Worm (Caenorhabditis elegans): ENCODE data around the gene D1053.2.

D1053.2 gene

DNA sequence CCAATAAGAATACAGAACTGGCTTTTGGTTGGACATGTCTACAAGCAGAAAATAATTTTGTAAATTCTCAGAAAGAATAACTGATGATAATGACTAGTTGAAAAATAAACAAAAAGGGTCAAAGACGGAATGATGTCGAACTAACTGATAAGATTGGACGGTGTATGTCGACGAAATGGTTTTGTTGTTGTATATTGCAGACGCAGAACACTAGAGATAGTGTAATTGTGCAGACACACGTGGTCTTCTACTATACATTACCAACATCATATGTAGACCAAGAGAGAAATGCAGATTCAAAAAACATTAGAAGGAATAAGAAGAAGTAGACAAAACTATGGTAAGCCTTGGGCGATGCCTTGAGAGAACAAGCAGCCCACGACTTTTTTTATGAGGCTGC, at the start of gene D1053.2, which contains the start of gene gst-42:
D1053.2 (plus strand) TSS at position 391 of the 400 bp plus-strand sequence.
gst-42 (minus strand) TSS at position 176 of the 400 bp plus-strand sequence.
- no peak for TF ChIP-seq zip-2 (tag; optimal IDR thresholded peaks at IDR 0.05)
- TF ChIP-seq unc-62 (GFP tag; optimal IDR thresholded peaks at IDR 0.05 in 1 of 2): peak in 1 of 2 experiments; percentile 40
- no peak for TF ChIP-seq unc-62 (tag; optimal IDR thresholded peaks at IDR 0.05)
- no peak for TF ChIP-seq Y48G9A.11 (GFP tag; IDR thresholded peaks at IDR 0.05)
- no peak for TF ChIP-seq lin-13 (GFP tag; optimal IDR thresholded peaks at IDR 0.05)
- TF ChIP-seq dmd-8 (GFP tag; IDR thresholded peaks at IDR 0.05): no peak
- TF ChIP-seq nhr-28 (tag; optimal IDR thresholded peaks at IDR 0.05): peak; percentile 96
- TF ChIP-seq hmg-1.1 (GFP tag; IDR thresholded peaks at IDR 0.05): no peak
- peak; percentile 26 for TF ChIP-seq T20F7.1 (GFP tag; optimal IDR thresholded peaks at IDR 0.05)
- TF ChIP-seq snpc-1.2 (GFP tag; IDR thresholded peaks at IDR 0.05): no peak
- TF ChIP-seq unc-130 (GFP tag; optimal IDR thresholded peaks at IDR 0.05): no peak
- no peak for TF ChIP-seq gei-8 (GFP tag; optimal IDR thresholded peaks at IDR 0.05)
- TF ChIP-seq skn-1 (tag; optimal IDR thresholded peaks at IDR 0.05): no peak
- TF ChIP-seq madf-9 (GFP tag; conservative IDR thresholded peaks at IDR 0.05): no peak
- peak; percentile 56 for TF ChIP-seq nhr-6 (tag; optimal IDR thresholded peaks at IDR 0.05)
- no peak for TF ChIP-seq nhr-237 (tag; optimal IDR thresholded peaks at IDR 0.05)
- TF ChIP-seq mxl-2 (GFP tag; conservative IDR thresholded peaks at IDR 0.05): no peak
- no peak for TF ChIP-seq attf-4 (tag; optimal IDR thresholded peaks at IDR 0.05)
- TF ChIP-seq lin-39 (tag; optimal IDR thresholded peaks at IDR 0.05): no peak
- no peak for TF ChIP-seq ces-1 (GFP tag; optimal IDR thresholded peaks at IDR 0.05)
- peak; percentile 63; the same call in 1 of the 2 replicates for TF ChIP-seq tra-1 (GFP tag; IDR thresholded peaks at IDR 0.05)
- TF ChIP-seq nhr-102 (tag; optimal IDR thresholded peaks at IDR 0.05): peak; percentile 78
- TF ChIP-seq spr-3 (GFP tag; optimal IDR thresholded peaks at IDR 0.05): no peak
- no peak for TF ChIP-seq tag-97 (GFP tag; IDR thresholded peaks at IDR 0.05)
- peak in 1 of 2 experiments; percentile 42 for TF ChIP-seq lsy-2 (tag; optimal IDR thresholded peaks at IDR 0.05)
- TF ChIP-seq egl-27 (tag; optimal IDR thresholded peaks at IDR 0.05): no peak
- no peak for TF ChIP-seq zip-11 (GFP tag; IDR thresholded peaks at IDR 0.05)
- no peak for TF ChIP-seq F37D6.2 (tag; optimal IDR thresholded peaks at IDR 0.05)
- TF ChIP-seq lir-3 (tag; optimal IDR thresholded peaks at IDR 0.05): no peak
- TF ChIP-seq nhr-10 (tag; optimal IDR thresholded peaks at IDR 0.05): peak; percentile 62
- TF ChIP-seq unc-39 (tag; optimal IDR thresholded peaks at IDR 0.05): no peak
- TF ChIP-seq hlh-30 (tag; optimal IDR thresholded peaks at IDR 0.05; ENCODE audit: insufficient read depth): peak; percentile 86
- TF ChIP-seq dmd-6 (GFP tag; IDR thresholded peaks at IDR 0.05): peak; percentile 95
- no peak for TF ChIP-seq madf-5 (GFP tag; IDR thresholded peaks at IDR 0.05)
- no peak for TF ChIP-seq mes-2 (tag; optimal IDR thresholded peaks at IDR 0.05; ENCODE audit: poor library complexity, severe bottlenecking)
- TF ChIP-seq sdz-12 (GFP tag; optimal IDR thresholded peaks at IDR 0.05): no peak
- no peak for TF ChIP-seq lin-29 (GFP tag; IDR thresholded peaks at IDR 0.05)
- TF ChIP-seq nhr-11 (tag; optimal IDR thresholded peaks at IDR 0.05): no peak
- TF ChIP-seq ceh-20 (GFP tag; IDR thresholded peaks at IDR 0.05): no peak
- TF ChIP-seq rbr-2 (tag; optimal IDR thresholded peaks at IDR 0.05): no peak
- TF ChIP-seq lin-38 (GFP tag; IDR thresholded peaks at IDR 0.05): no peak
- peak; percentile 77 for TF ChIP-seq php-3 (GFP tag; IDR thresholded peaks at IDR 0.05)
- TF ChIP-seq mep-1 (tag; optimal IDR thresholded peaks at IDR 0.05): peak; percentile 54
- TF ChIP-seq nhr-48 (tag; optimal IDR thresholded peaks at IDR 0.05): peak; percentile 66
- peak; percentile 54 for TF ChIP-seq cey-2 (tag; optimal IDR thresholded peaks at IDR 0.05; ENCODE audit: borderline replicate concordance, insufficient read depth)
- no peak for TF ChIP-seq zag-1 (tag; optimal IDR thresholded peaks at IDR 0.05)
- no peak for TF ChIP-seq ceh-28 (tag; optimal IDR thresholded peaks at IDR 0.05)
- TF ChIP-seq ceh-62 (tag; optimal IDR thresholded peaks at IDR 0.05): no peak
- TF ChIP-seq egl-43 (GFP tag; IDR thresholded peaks at IDR 0.05): no peak
- no peak for TF ChIP-seq ama-1 (optimal IDR thresholded peaks at IDR 0.05)
- TF ChIP-seq hif-1 (tag; optimal IDR thresholded peaks at IDR 0.05): no peak
- TF ChIP-seq ZK546.5 (tag; optimal IDR thresholded peaks at IDR 0.05): no peak
- TF ChIP-seq fos-1 (tag; optimal IDR thresholded peaks at IDR 0.05): no peak

Measured in whole organism, L4 larva.